Worm (Caenorhabditis elegans): ENCODE measurements around the gene F53F4.15.

- TF ChIP-seq bed-1 (GFP tag; IDR thresholded peaks at IDR 0.05) (no peak), snpc-3.4 (tag; optimal IDR thresholded peaks at IDR 0.05) (no peak), efl-1 (GFP tag; optimal IDR thresholded peaks at IDR 0.05) (no peak), rpc-1 (optimal IDR thresholded peaks at IDR 0.05) (no peak), rpc-1 (tag; optimal IDR thresholded peaks at IDR 0.05) (no peak), F33H1.4 (GFP tag; IDR thresholded peaks at IDR 0.05) (no peak), ztf-6 (GFP tag; IDR thresholded peaks at IDR 0.05) (no peak), F49E8.2 (tag; optimal IDR thresholded peaks at IDR 0.05; ENCODE audit: insufficient read depth) (no peak), zim-3 (tag; optimal IDR thresholded peaks at IDR 0.05) (no peak), F37B4.10 (GFP tag; IDR thresholded peaks at IDR 0.05) (no peak), ztf-3 (GFP tag; optimal IDR thresholded peaks at IDR 0.05) (no peak), unc-130 (GFP tag; optimal IDR thresholded peaks at IDR 0.05) (no peak), sdz-38 (tag; optimal IDR thresholded peaks at IDR 0.05) (no peak)
Observed at ce11 chrV:13625517-13626097, 4.8 kb downstream of the F53F4.15 start, which contains the start of the genes nduv-2 and F53F4.12.
